Fruit fly (Drosophila melanogaster) whole organism, embryonic: Measurements from ENCODE around the gene FipoQ.

Source experiments
- Awh ChIP-seq: fragments of 200-800 bp; sonication (Bioruptor generic); IDR thresholded peaks from 2 replicates; pipeline ENCODE4, ENCODE4 v1.3.6; 2022; ENCODE audit warnings: missing biosample characterization, missing genetic modification characterization
- B-H1 ChIP-seq: fragments of 200-800 bp; sonication (Bioruptor generic); IDR thresholded peaks from 3 replicates; pipeline ENCODE4 v1.3.6; 2022; ENCODE audit warnings: missing biosample characterization, missing genetic modification characterization
- CG10543 ChIP-seq: fragments of 200-800 bp; sonication (Bioruptor generic); optimal IDR thresholded peaks from 3 replicates; lab custom pipeline; 2017; ENCODE audit warnings: missing biosample characterization, mild to moderate bottlenecking, missing genetic modification characterization, moderate library complexity
- CG10565 ChIP-seq: fragments of 200-800 bp; sonication (Bioruptor generic); optimal IDR thresholded peaks from 3 replicates; lab custom pipeline; 2016; ENCODE audit warnings: missing biosample characterization, mild to moderate bottlenecking, missing genetic modification characterization
- CG12744 ChIP-seq: fragments of 200-800 bp; sonication (Bioruptor generic); optimal IDR thresholded peaks from 2 replicates; lab custom pipeline; 2016; ENCODE audit warnings: missing biosample characterization, missing genetic modification characterization
- CG1602 ChIP-seq: fragments of 200-800 bp; sonication (Bioruptor generic); optimal IDR thresholded peaks from 3 replicates; lab custom pipeline; 2016; ENCODE audit warnings: missing biosample characterization, missing genetic modification characterization
- CG16779 ChIP-seq: fragments of 200-800 bp; sonication (Bioruptor generic); IDR thresholded peaks from 2 replicates; pipeline ENCODE4 v1.3.6; 2022; ENCODE audit warnings: missing biosample characterization, missing genetic modification characterization
- CG16815 ChIP-seq: fragments of 200-800 bp; sonication (Bioruptor generic); optimal IDR thresholded peaks from 3 replicates; lab custom pipeline; 2017; ENCODE audit warnings: missing biosample characterization, mild to moderate bottlenecking, missing genetic modification characterization
- CG18764 ChIP-seq: fragments of 200-800 bp; sonication (Bioruptor generic); optimal IDR thresholded peaks from 3 replicates; lab custom pipeline; 2016; ENCODE audit warnings: missing biosample characterization, missing genetic modification characterization
- CG2129 ChIP-seq: fragments of 200-800 bp; sonication (Bioruptor generic); IDR thresholded peaks from 2 replicates; pipeline ENCODE4 v1.3.6; 2022; ENCODE audit warnings: missing biosample characterization, missing genetic modification characterization; ENCODE audit not compliant: partially characterized antibody
- CG2712 ChIP-seq: fragments of 200-800 bp; optimal IDR thresholded peaks from 3 replicates; lab custom pipeline; 2019; ENCODE audit warnings: missing biosample characterization, mild to moderate bottlenecking, missing genetic modification characterization, moderate library complexity
- CG30403 ChIP-seq: fragments of 200-800 bp; sonication (Bioruptor generic); optimal IDR thresholded peaks from 3 replicates; lab custom pipeline; 2016; ENCODE audit warnings: missing biosample characterization, missing genetic modification characterization
- CG31224 ChIP-seq: fragments of 200-800 bp; sonication (Bioruptor generic); IDR thresholded peaks from 2 replicates; pipeline ENCODE4 v1.3.6; 2022; ENCODE audit warnings: missing biosample characterization, missing genetic modification characterization
- CG33557 ChIP-seq: fragments of 200-800 bp; sonication (Bioruptor generic); optimal IDR thresholded peaks from 2 replicates; lab custom pipeline; 2019; ENCODE audit warnings: missing biosample characterization, mild to moderate bottlenecking, missing genetic modification characterization, moderate library complexity
- CG34376 ChIP-seq: fragments of 200-800 bp; sonication (Bioruptor generic); optimal IDR thresholded peaks from 2 replicates; lab custom pipeline; 2018; ENCODE audit warnings: missing biosample characterization, mild to moderate bottlenecking, missing genetic modification characterization
- CG6689 ChIP-seq: fragments of 200-800 bp; sonication (Bioruptor generic); IDR thresholded peaks from 2 replicates; pipeline ENCODE4 v1.3.6; 2022; ENCODE audit warnings: missing biosample characterization, missing genetic modification characterization
- CG7357 ChIP-seq: fragments of 200-800 bp; sonication (Bioruptor generic); IDR thresholded peaks from 3 replicates; pipeline ENCODE4 v1.3.6; 2022; ENCODE audit warnings: missing biosample characterization, missing genetic modification characterization
- CG7556 ChIP-seq: fragments of 200-800 bp; sonication (Bioruptor generic); optimal IDR thresholded peaks from 2 replicates; lab custom pipeline; 2017; ENCODE audit warnings: missing biosample characterization, mild to moderate bottlenecking, missing genetic modification characterization
- CG8944 ChIP-seq: fragments of 200-800 bp; sonication (Bioruptor generic); optimal IDR thresholded peaks from 3 replicates; lab custom pipeline; 2016; ENCODE audit warnings: missing biosample characterization, missing genetic modification characterization
- Drgx ChIP-seq: fragments of 200-800 bp; sonication (Bioruptor generic); IDR thresholded peaks from 2 replicates; pipeline ENCODE4 v1.3.6; 2022; ENCODE audit warnings: missing biosample characterization, missing genetic modification characterization
- Ets65A ChIP-seq: fragments of 200-800 bp; sonication (Bioruptor generic); peaks from one replicate; lab custom pipeline; 2016; ENCODE audit warnings: missing biosample characterization, missing genetic modification characterization
- H2.0 ChIP-seq: fragments of 200-800 bp; sonication (Bioruptor generic); IDR thresholded peaks from 2 replicates; pipeline ENCODE4 v1.3.6; 2022; ENCODE audit warnings: missing biosample characterization, missing genetic modification characterization
- Hr51 ChIP-seq, 2 experiments: fragments of 200-800 bp; sonication (Bioruptor generic); optimal IDR thresholded peaks; 2 replicates in 1 of 2; 3 replicates in 1 of 2; lab custom pipeline; 2016 to 2018; ENCODE audit warnings: missing biosample characterization in 2 of 2, missing genetic modification characterization in 2 of 2, mild to moderate bottlenecking in 1 of 2, moderate library complexity in 1 of 2
- Lhr ChIP-seq: fragments of 200-800 bp; sonication (Bioruptor generic); optimal IDR thresholded peaks from 3 replicates; lab custom pipeline; 2017; ENCODE audit warnings: mild to moderate bottlenecking, missing biosample characterization, missing genetic modification reagents, missing genetic modification characterization
- NK7.1 ChIP-seq: fragments of 200-800 bp; sonication (Bioruptor generic); optimal IDR thresholded peaks from 3 replicates; lab custom pipeline; 2016; ENCODE audit warnings: missing biosample characterization, missing genetic modification characterization
- Oli ChIP-seq: fragments of 200-800 bp; sonication (Bioruptor generic); optimal IDR thresholded peaks from 2 replicates; lab custom pipeline; 2018; ENCODE audit warnings: missing biosample characterization, mild to moderate bottlenecking, missing genetic modification characterization, moderate library complexity
- Opbp ChIP-seq: fragments of 200-800 bp; sonication (Bioruptor generic); IDR thresholded peaks from 3 replicates; pipeline ENCODE4 v1.3.6; 2022; ENCODE audit warnings: missing biosample characterization, missing genetic modification characterization; ENCODE audit not compliant: partially characterized antibody
- PHDP ChIP-seq: fragments of 200-800 bp; sonication (Bioruptor generic); optimal IDR thresholded peaks from 3 replicates; lab custom pipeline; 2018; ENCODE audit warnings: missing biosample characterization, mild to moderate bottlenecking, missing genetic modification characterization, moderate library complexity
- Pdp1 ChIP-seq, 2 experiments: fragments of 200-800 bp; sonication (Bioruptor generic); optimal IDR thresholded peaks; 3 replicates each; lab custom pipeline; 2016; ENCODE audit warnings: missing biosample characterization in 2 of 2, missing genetic modification characterization in 2 of 2, mild to moderate bottlenecking in 1 of 2, moderate library complexity in 1 of 2
- Side ChIP-seq: fragments of 200-800 bp; sonication (Bioruptor generic); optimal IDR thresholded peaks from 2 replicates; lab custom pipeline; 2016; ENCODE audit warnings: missing biosample characterization, missing genetic modification characterization
- chn ChIP-seq: fragments of 200-800 bp; sonication (Bioruptor generic); optimal IDR thresholded peaks from 2 replicates; lab custom pipeline; 2016; ENCODE audit warnings: missing biosample characterization, missing genetic modification characterization
- dmrt99B ChIP-seq: fragments of 200-800 bp; sonication (Bioruptor generic); optimal IDR thresholded peaks from 2 replicates; lab custom pipeline; 2018; ENCODE audit warnings: missing biosample characterization, mild to moderate bottlenecking, missing genetic modification characterization, moderate library complexity
- fru ChIP-seq: fragments of >200 bp; optimal IDR thresholded peaks from 2 replicates; lab custom pipeline; 2017
- gem ChIP-seq: fragments of 200-800 bp; sonication (Bioruptor generic); optimal IDR thresholded peaks from 2 replicates; lab custom pipeline; 2019; ENCODE audit warnings: missing biosample characterization, mild to moderate bottlenecking, missing genetic modification characterization, moderate library complexity
- gsb-n ChIP-seq: fragments of 200-800 bp; sonication (Bioruptor generic); optimal IDR thresholded peaks from 3 replicates; lab custom pipeline; 2018; ENCODE audit warnings: missing biosample characterization, mild to moderate bottlenecking, missing genetic modification characterization
- jigr1 ChIP-seq: fragments of 200-800 bp; sonication (Bioruptor generic); IDR thresholded peaks from 3 replicates; pipeline ENCODE4 v1.3.6; 2022; ENCODE audit warnings: missing biosample characterization, missing genetic modification characterization
- mld ChIP-seq: fragments of 200-800 bp; sonication (Bioruptor generic); IDR thresholded peaks from 3 replicates; pipeline ENCODE4 v1.3.6; 2022; ENCODE audit warnings: missing biosample characterization, missing genetic modification characterization; ENCODE audit not compliant: partially characterized antibody
- nau ChIP-seq: fragments of 200-800 bp; sonication (Bioruptor generic); optimal IDR thresholded peaks from 3 replicates; lab custom pipeline; 2017; ENCODE audit warnings: missing biosample characterization, mild to moderate bottlenecking, missing genetic modification characterization, missing genetic modification reagents
- nerfin-1 ChIP-seq: fragments of 200-800 bp; sonication (Bioruptor generic); optimal IDR thresholded peaks from 3 replicates; lab custom pipeline; 2019; ENCODE audit warnings: missing biosample characterization, mild to moderate bottlenecking, missing genetic modification characterization, moderate library complexity
- pnt ChIP-seq: fragments of 200-800 bp; sonication (Bioruptor generic); optimal IDR thresholded peaks from 3 replicates; lab custom pipeline; 2016; ENCODE audit warnings: missing biosample characterization, missing genetic modification characterization
- pros ChIP-seq: fragments of 200-800 bp; sonication (Bioruptor generic); optimal IDR thresholded peaks from 3 replicates; lab custom pipeline; 2019; ENCODE audit warnings: missing biosample characterization, mild to moderate bottlenecking, missing genetic modification characterization, moderate library complexity
- sna ChIP-seq: fragments of 200-800 bp; sonication (Bioruptor generic); IDR thresholded peaks from 2 replicates; pipeline ENCODE4 v1.3.6; 2022; ENCODE audit warnings: missing biosample characterization, missing genetic modification characterization; ENCODE audit not compliant: partially characterized antibody
- sob ChIP-seq: fragments of 200-800 bp; sonication (Bioruptor generic); IDR thresholded peaks from 2 replicates; pipeline ENCODE4 v1.3.6; 2022; ENCODE audit warnings: missing biosample characterization, missing genetic modification characterization
- sqz ChIP-seq: fragments of 200-800 bp; sonication (Bioruptor generic); optimal IDR thresholded peaks from 3 replicates; lab custom pipeline; 2018; ENCODE audit warnings: missing biosample characterization, mild to moderate bottlenecking, missing genetic modification characterization
- ssp ChIP-seq: fragments of 200-800 bp; sonication (Bioruptor generic); IDR thresholded peaks from 2 replicates; pipeline ENCODE4 v1.3.6; 2022; ENCODE audit warnings: missing biosample characterization, missing genetic modification characterization
- stwl ChIP-seq: fragments of 200-800 bp; sonication (Bioruptor generic); optimal IDR thresholded peaks from 3 replicates; lab custom pipeline; 2018; ENCODE audit warnings: missing biosample characterization, mild to moderate bottlenecking, missing genetic modification characterization, moderate library complexity
- tll ChIP-seq, 2 experiments: fragments of 200-800 bp in 1 of 2; fragments of >200 bp in 1 of 2; sonication (Bioruptor generic) in 1 of 2; optimal IDR thresholded peaks; 2 replicates each; lab custom pipeline; 2017 to 2019; ENCODE audit warnings: missing biosample characterization in 2 of 2, missing genetic modification characterization in 2 of 2, mild to moderate bottlenecking in 1 of 2, moderate library complexity in 1 of 2
- toy ChIP-seq: fragments of 200-800 bp; sonication (Bioruptor generic); IDR thresholded peaks from 2 replicates; pipeline ENCODE4 v1.3.6; 2022; ENCODE audit warnings: missing biosample characterization, missing genetic modification characterization
- trh ChIP-seq: fragments of 200-800 bp; sonication (Bioruptor generic); optimal IDR thresholded peaks from 2 replicates; lab custom pipeline; 2016; ENCODE audit warnings: missing biosample characterization, missing genetic modification characterization
- unpg ChIP-seq: fragments of 200-800 bp; sonication (Bioruptor generic); optimal IDR thresholded peaks from 3 replicates; lab custom pipeline; 2018; ENCODE audit warnings: missing biosample characterization, mild to moderate bottlenecking, missing genetic modification characterization, moderate library complexity

FipoQ gene

DNA sequence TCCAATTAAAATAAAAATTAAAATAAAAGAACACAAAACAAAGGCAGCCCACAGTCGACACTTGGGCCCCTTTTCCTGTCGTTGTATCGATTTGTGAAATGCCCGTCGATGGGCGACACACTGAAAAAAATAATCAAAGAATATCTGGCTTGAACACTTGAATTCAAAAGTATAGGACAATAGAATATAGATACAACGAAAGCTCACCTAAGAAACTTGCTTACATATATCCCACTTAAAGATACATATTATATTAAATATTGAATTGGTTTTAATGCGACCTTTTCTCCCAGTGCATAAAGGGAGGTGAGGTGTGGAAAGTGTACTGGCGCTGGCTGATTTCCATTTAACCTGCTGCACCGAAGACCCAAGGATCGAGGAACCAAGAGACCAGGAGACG, 27.6 kb downstream of the FipoQ start (continued):
- peak; percentile 37 for TF ChIP-seq CG18764 (GFP tag; lab: Kevin White, UChicago)
- no peak for TF ChIP-seq H2.0
- TF ChIP-seq pros (GFP tag; lab: Kevin White, UChicago) = no peak
- TF ChIP-seq Lhr (GFP tag; lab: Kevin White, UChicago) = peak; percentile 10
- TF ChIP-seq CG6689 (GFP tag; lab: Robert Waterston, UW) = peak; percentile 52
- TF ChIP-seq fru (lab: Kevin White, UChicago) = no peak
- peak; percentile 41 for TF ChIP-seq CG16815 (GFP tag; lab: Kevin White, UChicago)
- TF ChIP-seq CG2712 (tag; lab: Kevin White, UChicago) = peak; percentile 83
- no peak for TF ChIP-seq trh
- peak; percentile 53 for TF ChIP-seq Oli (tag; lab: Kevin White, UChicago)
- TF ChIP-seq CG10565 (GFP tag; lab: Kevin White, UChicago) = no peak
- no peak for TF ChIP-seq CG12744
- peak; percentile 9 for TF ChIP-seq CG7556
- TF ChIP-seq nau (GFP tag; lab: Kevin White, UChicago) = no peak
- no peak for TF ChIP-seq tll (GFP tag; optimal IDR thresholded peaks at IDR 0.05; lab: Kevin White, UChicago)
- no peak for TF ChIP-seq Side (GFP tag; lab: Kevin White, UChicago)
- peak; percentile 33 for TF ChIP-seq chn
- TF ChIP-seq dmrt99B = peak; percentile 42
- peak; percentile 44 for TF ChIP-seq CG30403 (GFP tag; lab: Kevin White, UChicago)
- TF ChIP-seq ssp (GFP tag; lab: Robert Waterston, UW) = peak; percentile 22; the same call in 1 of the 2 replicates
- 0 out of 2 replicates have a peak, but pooled peaks have one; percentile 15 for TF ChIP-seq Drgx (GFP tag; lab: Robert Waterston, UW)
- no peak for TF ChIP-seq CG34376
- TF ChIP-seq Hr51 (GFP tag; optimal IDR thresholded peaks at IDR 0.05; lab: Kevin White, UChicago) = peak in 1 of 2 experiments; percentile 6
- no peak for TF ChIP-seq jigr1 (GFP tag; lab: Robert Waterston, UW)
- peak in 1 of 2 experiments; percentile 25 for TF ChIP-seq Pdp1 (GFP tag; optimal IDR thresholded peaks at IDR 0.05; lab: Kevin White, UChicago)
- no peak for TF ChIP-seq CG31224 (GFP tag; lab: Robert Waterston, UW)
- no peak for TF ChIP-seq toy (GFP tag; lab: Robert Waterston, UW)
- TF ChIP-seq CG16779 = no peak
- TF ChIP-seq CG10543 (GFP tag; lab: Kevin White, UChicago) = no peak
- TF ChIP-seq PHDP (tag; lab: Kevin White, UChicago) = peak; percentile 29
- TF ChIP-seq Awh = no peak; the same call in 1 of the 2 replicates
- no peak for TF ChIP-seq sob (GFP tag; lab: Robert Waterston, UW)
- TF ChIP-seq pnt = peak; percentile 7
- TF ChIP-seq gsb-n (tag; lab: Kevin White, UChicago) = peak; percentile 58
- no peak for TF ChIP-seq mld (GFP tag; lab: Robert Waterston, UW)
- TF ChIP-seq sna = no peak
- peak; percentile 1 for TF ChIP-seq CG8944
- TF ChIP-seq Opbp (GFP tag; lab: Robert Waterston, UW) = no peak
- peak; percentile 53 for TF ChIP-seq CG33557
- peak; percentile 46 for TF ChIP-seq nerfin-1 (tag; lab: Kevin White, UChicago)
- peak; percentile 74 for TF ChIP-seq gem (tag; lab: Kevin White, UChicago)
- TF ChIP-seq B-H1 (GFP tag; lab: Robert Waterston, UW) = peak; percentile 24; the same call in 1 of the 3 replicates
- no peak for TF ChIP-seq CG2129
- peak; percentile 41; the same call in 1 of the 3 replicates for TF ChIP-seq CG7357 (GFP tag; lab: Robert Waterston, UW)
- TF ChIP-seq Ets65A (GFP tag; lab: Kevin White, UChicago) = no peak
- no peak for TF ChIP-seq stwl (tag; lab: Kevin White, UChicago)
- no peak for TF ChIP-seq NK7.1
- peak; percentile 58 for TF ChIP-seq unpg (GFP tag; lab: Kevin White, UChicago)
- peak; percentile 5 for TF ChIP-seq CG1602 (GFP tag; lab: Kevin White, UChicago)
- no peak for TF ChIP-seq sqz (GFP tag; lab: Kevin White, UChicago)
